Fruit fly (Drosophila melanogaster) whole organism, embryonic: Measurements from ENCODE around the gene Rpt4.

ENCODE experiments used
- B-H2 ChIP-seq: fragments of 200-800 bp; sonication (Bioruptor generic); optimal IDR thresholded peaks from 2 replicates; lab custom pipeline; 2018; ENCODE audit warnings: missing biosample characterization, mild to moderate bottlenecking, missing genetic modification characterization
- CG10267 ChIP-seq: fragments of 200-800 bp; sonication (Bioruptor generic); optimal IDR thresholded peaks from 2 replicates; lab custom pipeline; 2018; ENCODE audit warnings: missing biosample characterization, mild to moderate bottlenecking, missing genetic modification characterization, moderate library complexity
- CG10654 ChIP-seq: fragments of 200-800 bp; sonication (Bioruptor generic); optimal IDR thresholded peaks from 2 replicates; lab custom pipeline; 2016; ENCODE audit warnings: missing biosample characterization, missing genetic modification characterization
- CG11085 ChIP-seq: fragments of 200-800 bp; sonication (Bioruptor generic); IDR thresholded peaks from 2 replicates; pipeline ENCODE4 v1.3.6; 2022; ENCODE audit warnings: missing biosample characterization, missing genetic modification characterization
- CG11504 ChIP-seq: fragments of 200-800 bp; sonication (Bioruptor generic); optimal IDR thresholded peaks from 3 replicates; lab custom pipeline; 2019; ENCODE audit warnings: missing biosample characterization, mild to moderate bottlenecking, missing genetic modification characterization, moderate library complexity
- CG12071 ChIP-seq: fragments of 200-800 bp; sonication (Bioruptor generic); optimal IDR thresholded peaks from 3 replicates; lab custom pipeline; 2018; ENCODE audit warnings: missing biosample characterization, mild to moderate bottlenecking, missing genetic modification characterization
- CG17802 ChIP-seq: fragments of 200-800 bp; sonication (Bioruptor generic); optimal IDR thresholded peaks from 2 replicates; lab custom pipeline; 2018; ENCODE audit warnings: missing biosample characterization, mild to moderate bottlenecking, missing genetic modification characterization, moderate library complexity
- CG17912 ChIP-seq: fragments of 200-800 bp; sonication (Bioruptor generic); optimal IDR thresholded peaks from 2 replicates; lab custom pipeline; 2018; ENCODE audit warnings: missing biosample characterization, mild to moderate bottlenecking, missing genetic modification characterization
- CG18476 ChIP-seq: fragments of 200-800 bp; sonication (Bioruptor generic); optimal IDR thresholded peaks from 2 replicates; lab custom pipeline; 2016; ENCODE audit warnings: missing biosample characterization, mild to moderate bottlenecking, missing genetic modification characterization
- CG30020 ChIP-seq: fragments of 200-800 bp; optimal IDR thresholded peaks from 2 replicates; lab custom pipeline; 2019; ENCODE audit warnings: missing biosample characterization, mild to moderate bottlenecking, missing genetic modification characterization, moderate library complexity
- CG34224 ChIP-seq: fragments of 200-800 bp; sonication (Bioruptor generic); IDR thresholded peaks from 3 replicates; pipeline ENCODE4 v1.3.6; 2022; ENCODE audit warnings: missing biosample characterization, missing genetic modification characterization; ENCODE audit not compliant: partially characterized antibody
- CG34422 ChIP-seq: fragments of 200-800 bp; sonication (Bioruptor generic); IDR thresholded peaks from 3 replicates; pipeline ENCODE4 v1.3.6; 2022; ENCODE audit warnings: missing biosample characterization, missing genetic modification characterization
- CG3838 ChIP-seq: fragments of 200-800 bp; sonication (Bioruptor generic); optimal IDR thresholded peaks from 3 replicates; lab custom pipeline; 2016; ENCODE audit warnings: missing biosample characterization, missing genetic modification characterization
- CG8359 ChIP-seq: fragments of 200-800 bp; sonication (Bioruptor generic); optimal IDR thresholded peaks from 2 replicates; lab custom pipeline; 2017; ENCODE audit warnings: missing biosample characterization, mild to moderate bottlenecking, missing genetic modification characterization, borderline replicate concordance
- CG9215 ChIP-seq: fragments of 200-800 bp; sonication (Bioruptor generic); IDR thresholded peaks from 2 replicates; pipeline ENCODE4 v1.3.6; 2022; ENCODE audit warnings: missing biosample characterization, missing genetic modification characterization
- CG9437 ChIP-seq: fragments of 200-800 bp; sonication (Bioruptor generic); optimal IDR thresholded peaks from 2 replicates; lab custom pipeline; 2018; ENCODE audit warnings: missing biosample characterization, mild to moderate bottlenecking, missing genetic modification characterization
- Ets97D ChIP-seq: fragments of 200-800 bp; sonication (Bioruptor generic); optimal IDR thresholded peaks from 3 replicates; lab custom pipeline; 2016; ENCODE audit warnings: missing biosample characterization, missing genetic modification characterization
- H2.0 ChIP-seq: fragments of 200-800 bp; sonication (Bioruptor generic); IDR thresholded peaks from 2 replicates; pipeline ENCODE4 v1.3.6; 2022; ENCODE audit warnings: missing biosample characterization, missing genetic modification characterization
- Hsf ChIP-seq: fragments of 200-800 bp; sonication (Bioruptor generic); optimal IDR thresholded peaks from 3 replicates; lab custom pipeline; 2016; ENCODE audit warnings: missing biosample characterization, missing genetic modification characterization
- Kr ChIP-seq: fragments of 200-800 bp; sonication (Bioruptor generic); optimal IDR thresholded peaks from 2 replicates; lab custom pipeline; 2017; ENCODE audit warnings: missing biosample characterization, mild to moderate bottlenecking, missing genetic modification characterization
- MTF-1 ChIP-seq: fragments of 200-800 bp; sonication (Bioruptor generic); optimal IDR thresholded peaks from 2 replicates; lab custom pipeline; 2018; ENCODE audit warnings: missing biosample characterization, mild to moderate bottlenecking, missing genetic modification characterization, borderline replicate concordance
- Mad ChIP-seq: fragments of 200-800 bp; sonication (Bioruptor generic); optimal IDR thresholded peaks from 2 replicates; lab custom pipeline; 2016; ENCODE audit warnings: missing biosample characterization, missing genetic modification characterization
- Mes4 ChIP-seq: fragments of 200-800 bp; sonication (Bioruptor generic); optimal IDR thresholded peaks from 2 replicates; lab custom pipeline; 2016; ENCODE audit warnings: missing biosample characterization, missing genetic modification characterization
- NC2α ChIP-seq: fragments of 200-800 bp; sonication (Bioruptor generic); optimal IDR thresholded peaks from 2 replicates; lab custom pipeline; 2016; ENCODE audit warnings: missing biosample characterization, missing genetic modification characterization
- NK7.1 ChIP-seq: fragments of 200-800 bp; sonication (Bioruptor generic); optimal IDR thresholded peaks from 3 replicates; lab custom pipeline; 2016; ENCODE audit warnings: missing biosample characterization, missing genetic modification characterization
- Opbp ChIP-seq: fragments of 200-800 bp; sonication (Bioruptor generic); IDR thresholded peaks from 3 replicates; pipeline ENCODE4 v1.3.6; 2022; ENCODE audit warnings: missing biosample characterization, missing genetic modification characterization; ENCODE audit not compliant: partially characterized antibody
- Six4 ChIP-seq: fragments of 200-800 bp; sonication (Bioruptor generic); optimal IDR thresholded peaks from 2 replicates; lab custom pipeline; 2016; ENCODE audit warnings: missing biosample characterization, missing genetic modification characterization
- Vsx1 ChIP-seq: fragments of 200-800 bp; sonication (Bioruptor generic); optimal IDR thresholded peaks from 2 replicates; lab custom pipeline; 2017; ENCODE audit warnings: missing biosample characterization, mild to moderate bottlenecking, missing genetic modification characterization, missing genetic modification reagents
- danr ChIP-seq: fragments of 200-800 bp; sonication (Bioruptor generic); IDR thresholded peaks from 2 replicates; pipeline ENCODE4 v1.3.6; 2022; ENCODE audit warnings: missing biosample characterization, missing genetic modification characterization
- grn ChIP-seq: fragments of 200-800 bp; sonication (Bioruptor generic); optimal IDR thresholded peaks from 3 replicates; lab custom pipeline; 2017; ENCODE audit warnings: missing biosample characterization, missing genetic modification characterization
- gsb-n ChIP-seq: fragments of 200-800 bp; sonication (Bioruptor generic); optimal IDR thresholded peaks from 3 replicates; lab custom pipeline; 2018; ENCODE audit warnings: missing biosample characterization, mild to moderate bottlenecking, missing genetic modification characterization
- her ChIP-seq: fragments of 200-800 bp; sonication (Bioruptor generic); optimal IDR thresholded peaks from 2 replicates; lab custom pipeline; 2016; ENCODE audit warnings: missing biosample characterization, missing genetic modification characterization
- ind ChIP-seq: fragments of 200-800 bp; sonication (Bioruptor generic); optimal IDR thresholded peaks from 3 replicates; lab custom pipeline; 2016; ENCODE audit warnings: missing biosample characterization, missing genetic modification characterization
- insv ChIP-seq, 2 experiments: fragments of 200-800 bp; sonication (Bioruptor generic); optimal IDR thresholded peaks; 3 replicates each; lab custom pipeline; 2016 to 2018; ENCODE audit warnings: missing biosample characterization in 2 of 2, missing genetic modification characterization in 2 of 2
- inv ChIP-seq: fragments of 200-800 bp; sonication (Bioruptor generic); IDR thresholded peaks from 2 replicates; pipeline ENCODE4 v1.3.6; 2022; ENCODE audit warnings: missing biosample characterization, missing genetic modification characterization; ENCODE audit not compliant: partially characterized antibody
- lilli ChIP-seq: fragments of 200-800 bp; sonication (Bioruptor generic); optimal IDR thresholded peaks from 3 replicates; lab custom pipeline; 2016; ENCODE audit warnings: missing biosample characterization, missing genetic modification characterization
- luna ChIP-seq: fragments of 200-800 bp; sonication (Bioruptor generic); optimal IDR thresholded peaks from 2 replicates; lab custom pipeline; 2016; ENCODE audit warnings: missing biosample characterization, missing genetic modification characterization
- mirr ChIP-seq: fragments of 200-800 bp; sonication (Bioruptor generic); optimal IDR thresholded peaks from 3 replicates; lab custom pipeline; 2018; ENCODE audit warnings: missing biosample characterization, mild to moderate bottlenecking, missing genetic modification characterization
- mld ChIP-seq: fragments of 200-800 bp; sonication (Bioruptor generic); IDR thresholded peaks from 3 replicates; pipeline ENCODE4 v1.3.6; 2022; ENCODE audit warnings: missing biosample characterization, missing genetic modification characterization; ENCODE audit not compliant: partially characterized antibody
- pfk ChIP-seq: fragments of 200-800 bp; sonication (Bioruptor generic); optimal IDR thresholded peaks from 2 replicates; lab custom pipeline; 2018; ENCODE audit warnings: missing biosample characterization, mild to moderate bottlenecking, missing genetic modification characterization, moderate library complexity
- psq ChIP-seq: fragments of 200-800 bp; sonication (Bioruptor generic); optimal IDR thresholded peaks from 2 replicates; lab custom pipeline; 2017; ENCODE audit warnings: missing biosample characterization, missing genetic modification characterization
- ranshi ChIP-seq: fragments of 200-800 bp; sonication (Bioruptor generic); IDR thresholded peaks from 2 replicates; pipeline ENCODE4 v1.3.6; 2022; ENCODE audit warnings: missing biosample characterization, missing genetic modification characterization
- salm ChIP-seq: fragments of 200-800 bp; sonication (Bioruptor generic); optimal IDR thresholded peaks from 2 replicates; lab custom pipeline; 2018; ENCODE audit warnings: missing biosample characterization, mild to moderate bottlenecking, missing genetic modification characterization
- sim ChIP-seq: fragments of 200-800 bp; sonication (Bioruptor generic); IDR thresholded peaks from 2 replicates; pipeline ENCODE4 v1.3.6; 2022; ENCODE audit warnings: missing biosample characterization, missing genetic modification characterization
- sima ChIP-seq: fragments of 200-800 bp; sonication (Bioruptor generic); optimal IDR thresholded peaks from 2 replicates; lab custom pipeline; 2016; ENCODE audit warnings: missing biosample characterization, missing genetic modification characterization
- slbo ChIP-seq: fragments of 200-800 bp; sonication (Bioruptor generic); IDR thresholded peaks from 2 replicates; pipeline ENCODE4 v1.3.6; 2022; ENCODE audit warnings: missing biosample characterization, missing genetic modification characterization
- sna ChIP-seq: fragments of 200-800 bp; sonication (Bioruptor generic); IDR thresholded peaks from 2 replicates; pipeline ENCODE4 v1.3.6; 2022; ENCODE audit warnings: missing biosample characterization, missing genetic modification characterization; ENCODE audit not compliant: partially characterized antibody
- sug ChIP-seq: fragments of 200-800 bp; optimal IDR thresholded peaks from 2 replicates; lab custom pipeline; 2019; ENCODE audit warnings: missing biosample characterization, mild to moderate bottlenecking, missing genetic modification characterization, moderate library complexity
- unc-4 ChIP-seq: fragments of 200-800 bp; sonication (Bioruptor generic); IDR thresholded peaks from 2 replicates; pipeline ENCODE4 v1.3.6; 2022; ENCODE audit warnings: missing biosample characterization, missing genetic modification characterization; ENCODE audit not compliant: partially characterized antibody
- yki ChIP-seq: fragments of >200 bp; optimal IDR thresholded peaks from 3 replicates; lab custom pipeline; 2018
- zen2 ChIP-seq: fragments of 200-800 bp; sonication (Bioruptor generic); IDR thresholded peaks from 3 replicates; pipeline ENCODE4 v1.3.6; 2022; ENCODE audit warnings: missing biosample characterization, missing genetic modification characterization; ENCODE audit not compliant: partially characterized antibody

The Rpt4 gene

DNA sequence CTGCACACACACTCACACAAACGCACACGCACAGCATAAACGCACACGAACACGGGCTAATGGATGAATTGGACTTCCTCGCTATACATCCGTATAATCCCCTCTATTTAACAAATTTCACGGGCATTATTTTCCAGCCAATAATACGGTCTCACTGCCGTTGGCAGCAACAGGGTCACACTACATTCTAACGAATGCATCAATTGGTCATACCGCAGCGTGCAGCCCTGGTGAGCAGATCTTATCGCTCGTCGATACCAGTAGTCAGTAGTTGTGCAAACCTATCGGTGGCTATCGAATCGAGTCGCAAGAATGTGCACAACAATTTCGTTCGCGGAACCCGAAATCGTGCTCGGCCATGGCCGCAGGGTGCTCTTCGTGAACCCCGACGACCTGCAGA lies 3.2 kb downstream of the Rpt4 start, which contains the start of the genes Top3beta and wuho (continued):
- peak; percentile 68; the same call in 2 of the 3 replicates for TF ChIP-seq CG34422 (GFP tag; lab: Robert Waterston, UW)
- TF ChIP-seq slbo = peak; percentile 55; the same call in 1 of the 2 replicates
- no peak for TF ChIP-seq CG18476 (GFP tag; lab: Kevin White, UChicago)
- TF ChIP-seq CG30020 (tag; lab: Kevin White, UChicago) = peak; percentile 41
- peak; percentile 57 for TF ChIP-seq CG10267 (tag; lab: Kevin White, UChicago)
- TF ChIP-seq yki (lab: Kevin White, UChicago) = no peak
- TF ChIP-seq MTF-1 = peak; percentile 11
- TF ChIP-seq sima (GFP tag; lab: Kevin White, UChicago) = no peak
- peak; percentile 39 for TF ChIP-seq Hsf (GFP tag; lab: Kevin White, UChicago)
- TF ChIP-seq ind = peak; percentile 23
- TF ChIP-seq Opbp = peak; percentile 71
- peak; percentile 10 for TF ChIP-seq salm (tag; lab: Kevin White, UChicago)
- TF ChIP-seq grn (GFP tag; lab: Kevin White, UChicago) = peak; percentile 100
- TF ChIP-seq CG9215 = no peak
- TF ChIP-seq psq = no peak
- no peak for TF ChIP-seq CG12071
- no peak for TF ChIP-seq H2.0
- TF ChIP-seq CG17802 (tag; lab: Kevin White, UChicago) = no peak
- no peak for TF ChIP-seq Kr (GFP tag; lab: Kevin White, UChicago)
- TF ChIP-seq NC2α = no peak
- TF ChIP-seq CG11504 = no peak
- no peak for TF ChIP-seq CG11085
- TF ChIP-seq zen2 (GFP tag; lab: Robert Waterston, UW) = 0 out of 3 replicates have a peak, but pooled peaks have one; percentile 65
- no peak for TF ChIP-seq pfk
- TF ChIP-seq mirr (GFP tag; lab: Kevin White, UChicago) = peak; percentile 36
- TF ChIP-seq unc-4 = peak; percentile 74
- TF ChIP-seq ranshi (GFP tag; lab: Robert Waterston, UW) = no peak
- peak; percentile 7 for TF ChIP-seq Mes4 (GFP tag; lab: Kevin White, UChicago)
- TF ChIP-seq B-H2 = peak; percentile 62
- TF ChIP-seq Mad (GFP tag; lab: Kevin White, UChicago) = peak; percentile 43
- peak in 1 of 2 experiments; percentile 80 for TF ChIP-seq insv (GFP tag; optimal IDR thresholded peaks at IDR 0.05; lab: Kevin White, UChicago)
- no peak for TF ChIP-seq danr (GFP tag; lab: Robert Waterston, UW)
- TF ChIP-seq mld (GFP tag; lab: Robert Waterston, UW) = peak; percentile 83
- TF ChIP-seq CG34224 (GFP tag; lab: Robert Waterston, UW) = peak; percentile 71
- no peak for TF ChIP-seq sim (GFP tag; lab: Robert Waterston, UW)
- TF ChIP-seq sug = peak; percentile 66
- peak; percentile 62 for TF ChIP-seq CG17912 (GFP tag; lab: Kevin White, UChicago)
- TF ChIP-seq inv (GFP tag; lab: Robert Waterston, UW) = peak; percentile 50
- TF ChIP-seq her (GFP tag; lab: Kevin White, UChicago) = peak; percentile 62
- TF ChIP-seq CG8359 (GFP tag; lab: Kevin White, UChicago) = no peak
- peak; percentile 93 for TF ChIP-seq Ets97D (GFP tag; lab: Kevin White, UChicago)
- peak; percentile 66 for TF ChIP-seq lilli (GFP tag; lab: Kevin White, UChicago)
- no peak for TF ChIP-seq CG3838 (GFP tag; lab: Kevin White, UChicago)
- peak; percentile 15 for TF ChIP-seq luna (GFP tag; lab: Kevin White, UChicago)
- no peak for TF ChIP-seq NK7.1 (GFP tag; lab: Kevin White, UChicago)
- TF ChIP-seq gsb-n = peak; percentile 93
- TF ChIP-seq Six4 (GFP tag; lab: Kevin White, UChicago) = no peak
- no peak for TF ChIP-seq Vsx1 (GFP tag; lab: Kevin White, UChicago)
- peak; percentile 16 for TF ChIP-seq CG10654
- TF ChIP-seq sna (GFP tag; lab: Robert Waterston, UW) = peak; percentile 70
- TF ChIP-seq CG9437 (GFP tag; lab: Kevin White, UChicago) = no peak
